Fruit fly (Drosophila melanogaster) whole organism, prepupa: Measurements from ENCODE around the gene Hmgcl.
A peak's percentile ranks its signal among the peaks of the same experiment; 100 is the strongest.

Experiments used
- CG15336 ChIP-seq: fragments of 200-800 bp; sonication (Bioruptor generic); IDR thresholded peaks from 2 replicates; pipeline ENCODE4 v1.3.6; 2022; ENCODE audit warnings: missing biosample characterization, missing genetic modification characterization
- CG8119 ChIP-seq: fragments of 200-800 bp; sonication (Bioruptor generic); IDR thresholded peaks from 3 replicates; pipeline ENCODE4 v1.3.6; 2022; ENCODE audit warnings: missing biosample characterization, missing genetic modification characterization

The Hmgcl gene

dm6 chr2L:7010513-7010912 lies 50.3 kb downstream of the Hmgcl start:
- 0 out of 3 replicates have a peak, but pooled peaks have one; percentile 6 for TF ChIP-seq CG8119
- no peak for TF ChIP-seq CG15336 (GFP tag; lab: Robert Waterston, UW)
